Fruit fly (Drosophila melanogaster): Measurements from ENCODE around the gene CG4186.

- TF ChIP-seq CG10274 (GFP tag; optimal IDR thresholded peaks at IDR 0.05): no peak
- no peak for TF ChIP-seq H2.0 (GFP tag; IDR thresholded peaks at IDR 0.05)
- TF ChIP-seq CG13424 (tag; optimal IDR thresholded peaks at IDR 0.05): no peak
- TF ChIP-seq ash1 (GFP tag; optimal IDR thresholded peaks at IDR 0.05): no peak
- TF ChIP-seq Sox100B (GFP tag; optimal IDR thresholded peaks at IDR 0.05): no peak
- no peak for TF ChIP-seq CG32532 (GFP tag; IDR thresholded peaks at IDR 0.05)
- no peak for TF ChIP-seq kay (GFP tag; optimal IDR thresholded peaks at IDR 0.05)
- TF ChIP-seq shn (GFP tag; optimal IDR thresholded peaks at IDR 0.05): no peak
These were observed 35.7 kb upstream of the CG4186 start for dm6 chr3L:20733530-20734257.
